Worm (Caenorhabditis elegans) whole organism, L4/young adult: ENCODE measurements around the gene him-17.

Experiments
- dao-5 ChIP-seq: sonication (generic microtip); optimal IDR thresholded peaks from 2 replicates; lab custom pipeline; 2016; ENCODE audit warnings: missing genotype, missing genetic modification characterization, moderate library complexity, missing compliant biosample characterization
- him-1 ChIP-seq: sonication (generic microtip); optimal IDR thresholded peaks from 2 replicates; lab custom pipeline; 2016; ENCODE audit warnings: missing genotype, missing genetic modification reagents, missing genetic modification characterization, missing compliant biosample characterization

DNA sequence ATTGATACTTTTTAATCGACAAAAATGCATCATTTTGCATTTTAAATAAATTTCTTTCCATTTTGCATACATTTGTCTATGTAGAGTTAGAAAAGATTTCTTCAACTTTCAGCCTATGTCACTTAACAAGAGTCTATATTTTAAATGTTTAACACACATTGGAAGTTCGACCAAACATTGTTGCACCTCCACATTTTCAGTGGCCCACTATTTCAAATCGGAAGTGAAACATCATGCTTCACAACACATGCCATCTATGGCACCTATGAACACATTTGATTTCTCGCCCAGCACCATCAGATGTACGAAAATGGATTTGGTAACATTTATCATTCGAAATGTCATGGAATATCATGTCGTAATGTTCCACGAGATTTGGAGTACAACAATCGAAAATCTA is 37.8 kb upstream of the him-17 start, which contains the start of gene dhc-3:
- TF ChIP-seq dao-5 (tag; lab: Kevin White, UChicago), result no peak
- TF ChIP-seq him-1 (tag; lab: Kevin White, UChicago), result no peak
